In genomic region chr3L:395192-395591, dm6 we compare ENCODE assay signal across 2 fruit fly cellular contexts.
TF ChIP-seq lines count a peak whose summit lies in the region.

No protein-coding gene starts in this region.

- no peak for TF ChIP-seq CTCF in whole organism, embryonic (GFP tag; optimal IDR thresholded peaks at IDR 0.05; lab: Kevin White, UChicago)

TF ChIP-seq in whole organism, embryonic, 481 proteins besides CTCF, POLR2A, EP300 and RAD21 (continues in another document):
- TF ChIP-seq CG2678 (tag; optimal IDR thresholded peaks at IDR 0.05; lab: Kevin White, UChicago) (peak; percentile 64), ranshi (GFP tag; IDR thresholded peaks at IDR 0.05; lab: Robert Waterston, UW) (no peak), Mad (GFP tag; optimal IDR thresholded peaks at IDR 0.05; lab: Kevin White, UChicago) (no peak), Drgx (GFP tag; IDR thresholded peaks at IDR 0.05; lab: Robert Waterston, UW) (no peak), lola (GFP tag; optimal IDR thresholded peaks at IDR 0.05; lab: Kevin White, UChicago) (peak in 1 of 3 experiments; percentile 46), jumu (GFP tag; optimal IDR thresholded peaks at IDR 0.05; lab: Kevin White, UChicago) (no peak), PHDP (tag; optimal IDR thresholded peaks at IDR 0.05; lab: Kevin White, UChicago) (peak; percentile 29), vvl (GFP tag; IDR thresholded peaks at IDR 0.05; lab: Robert Waterston, UW) (no peak; the same call in 1 of the 2 replicates), CG15269 (tag; optimal IDR thresholded peaks at IDR 0.05; lab: Kevin White, UChicago) (peak; percentile 47), CG8089 (GFP tag; optimal IDR thresholded peaks at IDR 0.05; lab: Kevin White, UChicago) (no peak), CG16813 (GFP tag; IDR thresholded peaks at IDR 0.05; lab: Robert Waterston, UW; ENCODE audit: partially characterized antibody) (no peak), knrl (GFP tag; IDR thresholded peaks at IDR 0.05; lab: Robert Waterston, UW; ENCODE audit: partially characterized antibody) (no peak), Xbp1 (GFP tag; optimal IDR thresholded peaks at IDR 0.05; lab: Kevin White, UChicago) (peak; percentile 6), CG31441 (GFP tag; IDR thresholded peaks at IDR 0.05; lab: Robert Waterston, UW) (peak; percentile 24; the same call in 1 of the 2 replicates), Fer1 (GFP tag; optimal IDR thresholded peaks at IDR 0.05; lab: Kevin White, UChicago) (no peak), sens (GFP tag; lab: Kevin White, UChicago) (peak; percentile 48), H2.0 (GFP tag; IDR thresholded peaks at IDR 0.05; lab: Robert Waterston, UW) (no peak), CG17385 (GFP tag; optimal IDR thresholded peaks at IDR 0.05; lab: Kevin White, UChicago) (peak; percentile 26), CG10543 (GFP tag; optimal IDR thresholded peaks at IDR 0.05; lab: Kevin White, UChicago) (peak; percentile 2), Kr (GFP tag; optimal IDR thresholded peaks at IDR 0.05; lab: Kevin White, UChicago) (no peak), Rfx (GFP tag; IDR thresholded peaks at IDR 0.05; lab: Robert Waterston, UW) (0 out of 2 replicates have a peak, but pooled peaks have one; percentile 22), CG10147 (GFP tag; optimal IDR thresholded peaks at IDR 0.05; lab: Kevin White, UChicago) (no peak), Oli (tag; optimal IDR thresholded peaks at IDR 0.05; lab: Kevin White, UChicago) (peak; percentile 34), B-H2 (GFP tag; optimal IDR thresholded peaks at IDR 0.05; lab: Kevin White, UChicago) (no peak), CG7928 (GFP tag; optimal IDR thresholded peaks at IDR 0.05; lab: Kevin White, UChicago) (no peak), dmrt99B (tag; optimal IDR thresholded peaks at IDR 0.05; lab: Kevin White, UChicago) (peak; percentile 40), bcd (GFP tag; optimal IDR thresholded peaks at IDR 0.05; lab: Kevin White, UChicago) (peak; percentile 10), bsh (GFP tag; optimal IDR thresholded peaks at IDR 0.05; lab: Kevin White, UChicago) (peak in 1 of 2 experiments; percentile 49), NfI (GFP tag; optimal IDR thresholded peaks at IDR 0.05; lab: Kevin White, UChicago) (peak; percentile 0), CG2712 (tag; optimal IDR thresholded peaks at IDR 0.05; lab: Kevin White, UChicago) (peak; percentile 50), CG11504 (tag; optimal IDR thresholded peaks at IDR 0.05; lab: Kevin White, UChicago) (peak; percentile 60), CG17829 (tag; optimal IDR thresholded peaks at IDR 0.05; lab: Kevin White, UChicago) (peak; percentile 9), CG10979 (tag; optimal IDR thresholded peaks at IDR 0.05; lab: Kevin White, UChicago) (peak; percentile 45), CG33557 (GFP tag; optimal IDR thresholded peaks at IDR 0.05; lab: Kevin White, UChicago) (no peak), D19A (tag; optimal IDR thresholded peaks at IDR 0.05; lab: Kevin White, UChicago) (peak; percentile 30), CG7556 (GFP tag; optimal IDR thresholded peaks at IDR 0.05; lab: Kevin White, UChicago) (peak; percentile 8), ken (GFP tag; IDR thresholded peaks at IDR 0.05; lab: Robert Waterston, UW) (no peak), pan (optimal IDR thresholded peaks at IDR 0.05; lab: Kevin White, UChicago) (no peak), pan (GFP tag; optimal IDR thresholded peaks at IDR 0.05 in 1 of 2, IDR thresholded peaks at IDR 0.05 in 1 of 2) (no peak), CG15601 (tag; optimal IDR thresholded peaks at IDR 0.05; lab: Kevin White, UChicago) (peak; percentile 14), Sox102F (GFP tag; optimal IDR thresholded peaks at IDR 0.05; lab: Kevin White, UChicago) (peak; percentile 47), grau (tag; optimal IDR thresholded peaks at IDR 0.05; lab: Kevin White, UChicago) (peak; percentile 55), CG3407 (GFP tag; optimal IDR thresholded peaks at IDR 0.05; lab: Kevin White, UChicago) (no peak), CG13424 (tag; optimal IDR thresholded peaks at IDR 0.05; lab: Kevin White, UChicago) (peak; percentile 54), fd96Cb (tag; optimal IDR thresholded peaks at IDR 0.05; lab: Kevin White, UChicago) (peak; percentile 25), dmrt11E (tag; optimal IDR thresholded peaks at IDR 0.05; lab: Kevin White, UChicago) (peak; percentile 40)

TF ChIP-seq in whole organism, wandering third instar larva, 38 proteins besides CTCF, POLR2A, EP300 and RAD21:
- TF ChIP-seq Mio (GFP tag; optimal IDR thresholded peaks at IDR 0.05; lab: Kevin White, UChicago): no peak
- no peak for TF ChIP-seq N (GFP tag; optimal IDR thresholded peaks at IDR 0.05; lab: Kevin White, UChicago)
- TF ChIP-seq h (GFP tag; optimal IDR thresholded peaks at IDR 0.05; lab: Kevin White, UChicago): peak; percentile 1
TF ChIP-seq in whole organism, wandering third instar larva: peak in this region for 1.

Comparison
In these comparisons a context has a peak if more than half of its experiments do, and no peak if none do; other contexts are left out.
1. Of the 10 proteins assayed by ChIP-seq in both whole organism, embryonic and whole organism, wandering third instar larva: peak only in whole organism, embryonic: none; only in whole organism, wandering third instar larva: h; in both: none; in neither: 8; mixed calls (peak in some experiments, not most) for 1.